Worm (Caenorhabditis elegans): ENCODE results near the gene F54D5.17.
A peak's percentile ranks its signal among the peaks of the same experiment; 100 is the strongest.

Gene F54D5.17

DNA sequence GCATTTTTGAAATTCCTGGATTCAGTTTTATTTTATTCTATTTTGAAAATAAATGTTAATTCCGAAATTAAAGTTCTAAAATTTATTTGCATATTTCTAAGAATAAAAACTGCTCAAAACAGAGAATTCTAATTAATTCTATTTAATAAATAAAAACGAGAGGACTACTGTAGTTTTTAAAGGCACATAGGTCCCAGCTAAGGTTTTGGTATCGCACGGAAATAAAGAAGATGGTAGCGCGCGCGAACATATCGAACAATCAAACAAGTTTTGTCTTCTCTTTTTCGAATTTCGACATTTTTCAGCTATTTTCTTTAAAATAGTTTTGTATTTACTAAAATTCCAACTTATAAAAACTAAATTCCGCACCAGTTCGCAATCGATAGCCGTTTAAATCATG is 21.4 kb downstream of the F54D5.17 start (continued):
- no peak for TF ChIP-seq F57C9.4 (tag; optimal IDR thresholded peaks at IDR 0.05)
- TF ChIP-seq nhr-120 (GFP tag; IDR thresholded peaks at IDR 0.05): no peak
- TF ChIP-seq lsl-1 (GFP tag; optimal IDR thresholded peaks at IDR 0.05): peak; percentile 99
- no peak for TF ChIP-seq somi-1 (GFP tag; optimal IDR thresholded peaks at IDR 0.05)
- peak; percentile 89; the same call in 1 of the 2 replicates for TF ChIP-seq Y95B8A.8 (GFP tag; IDR thresholded peaks at IDR 0.05)
- peak; percentile 99 for TF ChIP-seq madf-6 (GFP tag; IDR thresholded peaks at IDR 0.05)
- TF ChIP-seq Y56A3A.18 (GFP tag; IDR thresholded peaks at IDR 0.05): no peak
- TF ChIP-seq ztf-18 (tag; optimal IDR thresholded peaks at IDR 0.05): peak; percentile 33
- 0 out of 2 replicates have a peak, but pooled peaks have one; percentile 73 for TF ChIP-seq Y79H2A.3 (GFP tag; conservative IDR thresholded peaks at IDR 0.05)
- TF ChIP-seq egrh-3 (GFP tag; IDR thresholded peaks at IDR 0.05): no peak
- TF ChIP-seq tlf-1 (GFP tag; optimal IDR thresholded peaks at IDR 0.05): peak; percentile 71
- TF ChIP-seq dox-1 (GFP tag; IDR thresholded peaks at IDR 0.05): peak; percentile 81
- TF ChIP-seq rpc-1 (optimal IDR thresholded peaks at IDR 0.05): no peak
- TF ChIP-seq rpc-1 (tag; optimal IDR thresholded peaks at IDR 0.05): no peak
- 0 out of 2 replicates have a peak, but pooled peaks have one; percentile 21 for TF ChIP-seq pbrm-1 (GFP tag; IDR thresholded peaks at IDR 0.05)
- TF ChIP-seq ceh-58 (GFP tag; IDR thresholded peaks at IDR 0.05): no peak
- peak; percentile 75 for TF ChIP-seq ekl-4 (GFP tag; IDR thresholded peaks at IDR 0.05)
- no peak for TF ChIP-seq C17E4.6 (GFP tag; IDR thresholded peaks at IDR 0.05)

DNA sequence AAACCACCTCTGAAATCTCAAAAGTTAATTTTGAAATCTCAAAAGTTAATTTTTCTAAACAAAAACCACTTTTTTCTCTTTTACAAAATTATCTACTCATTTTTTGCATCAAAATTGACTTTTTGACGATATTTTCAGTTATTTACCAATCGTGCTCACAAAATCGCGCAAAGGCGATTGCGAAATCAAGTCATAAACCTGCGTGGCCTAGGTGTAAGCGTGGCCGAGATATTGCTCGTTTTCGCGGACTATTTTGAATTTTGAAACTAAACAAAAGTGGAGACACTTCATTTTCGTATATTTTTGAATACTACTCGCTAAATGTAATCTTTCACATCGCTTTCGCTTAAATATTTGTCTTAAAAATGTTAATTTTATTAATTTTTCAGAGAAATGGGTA is 21.9 kb downstream of the F54D5.17 start, which contains the start of gene smc-6:
TSS of gene smc-6 (plus strand) at position 390 of the 400 bp plus-strand sequence.
- no peak for TF ChIP-seq sdz-38 (tag; optimal IDR thresholded peaks at IDR 0.05)
- TF ChIP-seq Y53F4B.3 (GFP tag; IDR thresholded peaks at IDR 0.05): no peak
- TF ChIP-seq F57A8.1 (GFP tag; optimal IDR thresholded peaks at IDR 0.05): no peak
- peak; percentile 28 for TF ChIP-seq nhr-80 (tag; optimal IDR thresholded peaks at IDR 0.05)
- no peak for TF ChIP-seq hmg-1.2 (GFP tag; IDR thresholded peaks at IDR 0.05)
- no peak for TF ChIP-seq athp-1 (tag; optimal IDR thresholded peaks at IDR 0.05)
- no peak for TF ChIP-seq zfh-2 (GFP tag; conservative IDR thresholded peaks at IDR 0.05)
- peak; percentile 96 for TF ChIP-seq cebp-1 (GFP tag; IDR thresholded peaks at IDR 0.05)
- peak; percentile 99 for TF ChIP-seq cebp-1 (tag; optimal IDR thresholded peaks at IDR 0.05)
- TF ChIP-seq attf-5 (GFP tag; optimal IDR thresholded peaks at IDR 0.05): peak; percentile 77
- TF ChIP-seq lsy-27 (tag; optimal IDR thresholded peaks at IDR 0.05; ENCODE audit: borderline replicate concordance, insufficient read depth): no peak
- TF ChIP-seq nhr-179 (tag; optimal IDR thresholded peaks at IDR 0.05): no peak
- TF ChIP-seq atf-7 (tag; optimal IDR thresholded peaks at IDR 0.05): no peak
- TF ChIP-seq fkh-3 (tag; optimal IDR thresholded peaks at IDR 0.05): no peak
- TF ChIP-seq snpc-1.3 (tag; optimal IDR thresholded peaks at IDR 0.05; ENCODE audit: insufficient read depth): no peak
- no peak for TF ChIP-seq bed-2 (GFP tag; IDR thresholded peaks at IDR 0.05)
- TF ChIP-seq efl-1 (GFP tag; optimal IDR thresholded peaks at IDR 0.05): no peak
- TF ChIP-seq Y95B8A.8 (GFP tag; IDR thresholded peaks at IDR 0.05): no peak
- TF ChIP-seq snpc-4 (GFP tag; optimal IDR thresholded peaks at IDR 0.05): no peak
- no peak for TF ChIP-seq snpc-4 (tag; optimal IDR thresholded peaks at IDR 0.05)
- TF ChIP-seq B0336.3 (GFP tag; IDR thresholded peaks at IDR 0.05): no peak
- no peak for TF ChIP-seq let-607 (tag; optimal IDR thresholded peaks at IDR 0.05)

DNA sequence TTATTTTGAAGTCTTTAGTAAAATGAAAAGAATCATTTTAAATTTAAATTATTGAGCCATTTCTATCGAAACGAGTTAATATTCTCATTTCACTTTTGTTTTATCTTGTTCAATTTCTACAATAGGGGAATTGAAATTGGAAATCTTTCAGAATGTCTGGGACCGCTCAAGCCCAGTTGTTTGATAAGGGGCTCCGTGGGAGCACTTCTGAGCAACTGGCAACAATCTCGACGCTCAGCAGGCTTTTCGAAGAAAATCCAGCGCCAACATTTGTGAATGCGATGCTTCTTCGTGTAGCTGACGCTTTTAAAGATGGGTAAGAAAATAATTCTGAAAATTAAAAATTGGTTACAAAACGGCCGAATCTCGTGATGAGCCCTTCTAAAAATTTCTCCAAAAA is 26.3 kb downstream of the F54D5.17 start, which contains the start of gene ints-7:
TSS of gene ints-7 (plus strand) at position 152 of the 400 bp plus-strand sequence.
- TF ChIP-seq sdz-38 (tag; optimal IDR thresholded peaks at IDR 0.05) (no peak), snpc-1.3 (tag; optimal IDR thresholded peaks at IDR 0.05; ENCODE audit: insufficient read depth) (peak; percentile 4), ZK185.1 (tag; optimal IDR thresholded peaks at IDR 0.05; ENCODE audit: poor library complexity, severe bottlenecking) (no peak), aptf-2 (GFP tag; conservative IDR thresholded peaks at IDR 0.05) (no peak), lsy-27 (tag; optimal IDR thresholded peaks at IDR 0.05; ENCODE audit: borderline replicate concordance, insufficient read depth) (no peak), madf-3 (GFP tag; IDR thresholded peaks at IDR 0.05) (0 out of 2 replicates have a peak, but pooled peaks have one; percentile 56), K12H6.12 (tag; optimal IDR thresholded peaks at IDR 0.05) (no peak), F49E8.2 (tag; optimal IDR thresholded peaks at IDR 0.05; ENCODE audit: insufficient read depth) (no peak), Y95B8A.8 (GFP tag; IDR thresholded peaks at IDR 0.05) (no peak), F39B2.1 (GFP tag; IDR thresholded peaks at IDR 0.05) (no peak), egrh-3 (GFP tag; IDR thresholded peaks at IDR 0.05) (no peak), nfya-2 (GFP tag; IDR thresholded peaks at IDR 0.05) (no peak), tlf-1 (GFP tag; optimal IDR thresholded peaks at IDR 0.05) (no peak), F10E7.11 (tag; optimal IDR thresholded peaks at IDR 0.05) (no peak), ekl-4 (GFP tag; IDR thresholded peaks at IDR 0.05) (peak; percentile 49; the same call in 1 of the 2 replicates), snpc-4 (GFP tag; optimal IDR thresholded peaks at IDR 0.05) (no peak), snpc-4 (tag; optimal IDR thresholded peaks at IDR 0.05) (no peak)

Data from whole organism, young adult.